Worm (Caenorhabditis elegans): ENCODE results near the gene mars-1.

Gene mars-1

DNA sequence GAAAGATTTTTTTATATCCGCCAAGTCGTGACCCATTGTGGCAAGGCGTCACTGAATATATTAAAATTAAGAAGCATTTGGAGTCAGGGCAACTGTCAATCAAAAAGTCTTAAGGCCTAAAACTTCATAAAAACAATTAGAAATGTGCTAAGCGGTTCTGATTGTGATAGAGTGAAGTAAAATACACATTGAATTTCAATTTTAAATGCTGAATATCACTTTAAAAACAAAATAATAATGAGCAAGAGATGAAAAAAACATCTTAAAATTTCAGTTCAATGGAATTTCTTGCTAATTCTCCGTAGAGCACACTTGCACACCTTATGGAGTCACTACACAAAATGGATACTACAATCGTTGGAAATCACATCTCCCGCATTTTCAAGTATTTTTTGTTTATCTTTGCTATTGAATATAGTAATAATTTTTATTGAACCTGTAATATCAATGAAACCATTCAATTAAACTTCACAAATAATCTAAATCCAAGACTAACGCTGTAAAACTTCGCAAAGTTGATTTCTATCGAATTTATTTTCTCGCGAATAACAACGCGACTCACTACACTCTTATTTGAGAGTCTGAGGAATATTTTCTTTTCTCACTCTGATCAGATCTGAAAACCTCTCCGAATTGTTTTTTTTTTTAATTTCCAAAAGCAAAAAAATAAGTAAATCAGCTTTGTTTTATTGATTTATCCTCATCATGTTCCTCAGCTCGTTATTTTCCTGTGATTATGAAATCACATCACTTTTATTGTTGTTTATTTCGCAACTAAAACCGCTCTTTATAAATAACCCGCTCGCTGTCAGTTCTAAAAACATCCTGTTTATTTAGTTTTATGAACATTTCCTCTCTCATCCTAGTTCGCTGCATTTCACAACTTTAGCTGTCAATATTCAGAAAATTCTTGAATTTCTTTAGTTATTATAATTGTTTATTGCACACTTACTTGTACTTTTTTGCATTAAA lies at the start of gene mars-1:
TSS of gene mars-1 (minus strand) at position 51 of the 972 bp plus-strand sequence.
- TF ChIP-seq zag-1 (tag; optimal IDR thresholded peaks at IDR 0.05), result no peak
- 0 out of 2 replicates have a peak, but pooled peaks have one; percentile 33 for TF ChIP-seq ceh-44 (GFP tag; IDR thresholded peaks at IDR 0.05)
- TF ChIP-seq nhr-102 (tag; optimal IDR thresholded peaks at IDR 0.05), result no peak
- no peak for TF ChIP-seq nhr-111 (GFP tag; optimal IDR thresholded peaks at IDR 0.05)
- no peak for TF ChIP-seq zip-11 (GFP tag; IDR thresholded peaks at IDR 0.05)
- TF ChIP-seq spr-1 (tag; optimal IDR thresholded peaks at IDR 0.05), result no peak
- TF ChIP-seq F26F4.8 (GFP tag; conservative IDR thresholded peaks at IDR 0.05), result no peak
- TF ChIP-seq nhr-41 (GFP tag; IDR thresholded peaks at IDR 0.05), result no peak
- TF ChIP-seq lir-3 (tag; optimal IDR thresholded peaks at IDR 0.05), result no peak
- TF ChIP-seq lim-7 (GFP tag; IDR thresholded peaks at IDR 0.05), result no peak
- peak; percentile 96 for TF ChIP-seq lin-38 (GFP tag; IDR thresholded peaks at IDR 0.05)
- no peak for TF ChIP-seq daf-19 (GFP tag; conservative IDR thresholded peaks at IDR 0.05)
- TF ChIP-seq gei-8 (GFP tag; optimal IDR thresholded peaks at IDR 0.05), result no peak
- peak; percentile 50 for TF ChIP-seq unc-130 (GFP tag; optimal IDR thresholded peaks at IDR 0.05)
- TF ChIP-seq skn-1 (tag; optimal IDR thresholded peaks at IDR 0.05), result no peak
- TF ChIP-seq aly-2 (tag; optimal IDR thresholded peaks at IDR 0.05), result no peak
- no peak for TF ChIP-seq Y105C5A.15 (GFP tag; IDR thresholded peaks at IDR 0.05)
- no peak for TF ChIP-seq zip-2 (tag; optimal IDR thresholded peaks at IDR 0.05)
- TF ChIP-seq mxl-3 (GFP tag; optimal IDR thresholded peaks at IDR 0.05), result peak; percentile 52
- TF ChIP-seq egl-43 (GFP tag; IDR thresholded peaks at IDR 0.05), result no peak
- no peak for TF ChIP-seq ZK546.5 (tag; optimal IDR thresholded peaks at IDR 0.05)
- TF ChIP-seq pha-4 (GFP tag; IDR thresholded peaks at IDR 0.05), result no peak
- no peak for TF ChIP-seq pha-4 (tag; optimal IDR thresholded peaks at IDR 0.05)
- no peak for TF ChIP-seq Y5F2A.4 (GFP tag; optimal IDR thresholded peaks at IDR 0.05)
- TF ChIP-seq mdt-29 (GFP tag; IDR thresholded peaks at IDR 0.05), result no peak
- TF ChIP-seq T26A8.4 (GFP tag; IDR thresholded peaks at IDR 0.05), result no peak
- no peak for TF ChIP-seq snpc-1.2 (GFP tag; IDR thresholded peaks at IDR 0.05)
- no peak for TF ChIP-seq nhr-42 (GFP tag; IDR thresholded peaks at IDR 0.05)
- no peak for TF ChIP-seq D1046.2 (GFP tag; IDR thresholded peaks at IDR 0.05)
- no peak for TF ChIP-seq unc-39 (tag; optimal IDR thresholded peaks at IDR 0.05)
- peak; percentile 12 to 80 for TF ChIP-seq lsy-2 (tag; optimal IDR thresholded peaks at IDR 0.05)
- TF ChIP-seq nhr-48 (tag; optimal IDR thresholded peaks at IDR 0.05), result no peak
- no peak for TF ChIP-seq tag-97 (GFP tag; IDR thresholded peaks at IDR 0.05)
- TF ChIP-seq zfp-2 (tag; optimal IDR thresholded peaks at IDR 0.05), result no peak
- TF ChIP-seq ama-1 (optimal IDR thresholded peaks at IDR 0.05), result no peak
- peak; percentile 33 for TF ChIP-seq F37D6.2 (tag; optimal IDR thresholded peaks at IDR 0.05)
- no peak for TF ChIP-seq pqm-1 (tag; optimal IDR thresholded peaks at IDR 0.05)
- TF ChIP-seq R02D3.7 (tag; optimal IDR thresholded peaks at IDR 0.05), result no peak
- no peak for TF ChIP-seq F44E2.7 (GFP tag; IDR thresholded peaks at IDR 0.05)
- TF ChIP-seq arid-1 (GFP tag; conservative IDR thresholded peaks at IDR 0.05), result no peak
- no peak for TF ChIP-seq fos-1 (tag; optimal IDR thresholded peaks at IDR 0.05)
- no peak for TF ChIP-seq jun-1 (tag; optimal IDR thresholded peaks at IDR 0.05)
- peak; percentile 82 for TF ChIP-seq mes-2 (tag; optimal IDR thresholded peaks at IDR 0.05; ENCODE audit: poor library complexity, severe bottlenecking)
- peak; percentile 64 for TF ChIP-seq hlh-30 (tag; optimal IDR thresholded peaks at IDR 0.05; ENCODE audit: insufficient read depth)
- no peak for TF ChIP-seq nhr-6 (tag; optimal IDR thresholded peaks at IDR 0.05)
- no peak for TF ChIP-seq zfp-3 (GFP tag; conservative IDR thresholded peaks at IDR 0.05)
- no peak for TF ChIP-seq php-3 (GFP tag; IDR thresholded peaks at IDR 0.05)
- no peak for TF ChIP-seq aha-1 (tag)
- no peak for TF ChIP-seq lin-29 (GFP tag; IDR thresholded peaks at IDR 0.05)
- no peak for TF ChIP-seq F10B5.3 (tag; optimal IDR thresholded peaks at IDR 0.05)
- no peak for TF ChIP-seq dmd-8 (GFP tag; IDR thresholded peaks at IDR 0.05)

Data from whole organism, L4 larva.